Fruit fly (Drosophila melanogaster) whole organism, embryonic: ENCODE data around the gene CG11791.

ENCODE experiments used
- Bgb ChIP-seq: fragments of 200-800 bp; sonication (Bioruptor generic); IDR thresholded peaks from 2 replicates; pipeline ENCODE4 v1.3.6; 2022; ENCODE audit warnings: missing biosample characterization, missing genetic modification characterization; ENCODE audit not compliant: partially characterized antibody
- Bteb2 ChIP-seq: fragments of 200-800 bp; sonication (Bioruptor generic); optimal IDR thresholded peaks from 2 replicates; lab custom pipeline; 2016; ENCODE audit warnings: missing biosample characterization, missing genetic modification characterization
- CG10431 ChIP-seq: fragments of 200-800 bp; sonication (Bioruptor generic); optimal IDR thresholded peaks from 3 replicates; lab custom pipeline; 2018; ENCODE audit warnings: missing biosample characterization, mild to moderate bottlenecking, missing genetic modification characterization
- CG16779 ChIP-seq: fragments of 200-800 bp; sonication (Bioruptor generic); IDR thresholded peaks from 2 replicates; pipeline ENCODE4 v1.3.6; 2022; ENCODE audit warnings: missing biosample characterization, missing genetic modification characterization
- CG16815 ChIP-seq: fragments of 200-800 bp; sonication (Bioruptor generic); optimal IDR thresholded peaks from 3 replicates; lab custom pipeline; 2017; ENCODE audit warnings: missing biosample characterization, mild to moderate bottlenecking, missing genetic modification characterization
- CG17829 ChIP-seq: fragments of 200-800 bp; optimal IDR thresholded peaks from 2 replicates; lab custom pipeline; 2019; ENCODE audit warnings: missing biosample characterization, mild to moderate bottlenecking, missing genetic modification characterization, moderate library complexity
- CG31441 ChIP-seq: fragments of 200-800 bp; sonication (Bioruptor generic); IDR thresholded peaks from 2 replicates; pipeline ENCODE4 v1.3.6; 2022; ENCODE audit warnings: missing biosample characterization, missing genetic modification characterization
- CG3847 ChIP-seq: fragments of 200-800 bp; sonication (Bioruptor generic); IDR thresholded peaks from 2 replicates; pipeline ENCODE4 v1.3.6; 2022; ENCODE audit warnings: missing biosample characterization, missing genetic modification characterization
- CG5953 ChIP-seq: fragments of 200-800 bp; sonication (Bioruptor generic); IDR thresholded peaks from 2 replicates; pipeline ENCODE4 v1.3.6; 2022; ENCODE audit warnings: missing biosample characterization, missing genetic modification characterization
- CG7357 ChIP-seq: fragments of 200-800 bp; sonication (Bioruptor generic); IDR thresholded peaks from 3 replicates; pipeline ENCODE4 v1.3.6; 2022; ENCODE audit warnings: missing biosample characterization, missing genetic modification characterization
- CG7928 ChIP-seq: fragments of 200-800 bp; sonication (Bioruptor generic); optimal IDR thresholded peaks from 2 replicates; lab custom pipeline; 2017; ENCODE audit warnings: missing biosample characterization, mild to moderate bottlenecking, missing genetic modification characterization
- CG8281 ChIP-seq: fragments of 200-800 bp; sonication (Bioruptor generic); optimal IDR thresholded peaks from 2 replicates; lab custom pipeline; 2018; ENCODE audit warnings: missing biosample characterization, mild to moderate bottlenecking, missing genetic modification characterization, moderate library complexity
- CG8765 ChIP-seq: fragments of 200-800 bp; sonication (Bioruptor generic); IDR thresholded peaks from 2 replicates; pipeline ENCODE4 v1.3.6; 2022; ENCODE audit warnings: missing biosample characterization, missing genetic modification characterization
- D19A ChIP-seq: fragments of 200-800 bp; optimal IDR thresholded peaks from 3 replicates; lab custom pipeline; 2019; ENCODE audit warnings: missing biosample characterization, mild to moderate bottlenecking, missing genetic modification characterization, moderate library complexity
- Deaf1 ChIP-seq: fragments of 200-800 bp; optimal IDR thresholded peaks from 3 replicates; lab custom pipeline; 2019; ENCODE audit warnings: missing biosample characterization, mild to moderate bottlenecking, missing genetic modification characterization, moderate library complexity
- Dfd ChIP-seq, 2 experiments: fragments of >200 bp; optimal IDR thresholded peaks; 2 replicates each; lab custom pipeline; 2017; ENCODE audit warnings: missing biosample characterization in 2 of 2, missing genetic modification characterization in 2 of 2
- Ets65A ChIP-seq: fragments of 200-800 bp; sonication (Bioruptor generic); peaks from one replicate; lab custom pipeline; 2016; ENCODE audit warnings: missing biosample characterization, missing genetic modification characterization
- Hr3 ChIP-seq: fragments of 200-800 bp; sonication (Bioruptor generic); optimal IDR thresholded peaks from 3 replicates; lab custom pipeline; 2016; ENCODE audit warnings: missing biosample characterization, missing genetic modification characterization
- Hr39 ChIP-seq: fragments of >200 bp; optimal IDR thresholded peaks from 2 replicates; lab custom pipeline; 2017
- Hr78 ChIP-seq, 2 experiments: fragments of 200-800 bp in 1 of 2; fragments of >200 bp in 1 of 2; sonication (Bioruptor generic) in 1 of 2; optimal IDR thresholded peaks; 2 replicates each; lab custom pipeline; 2017 to 2019; ENCODE audit warnings: missing biosample characterization in 2 of 2, missing genetic modification characterization in 2 of 2, mild to moderate bottlenecking in 1 of 2, moderate library complexity in 1 of 2
- Lim3 ChIP-seq: fragments of 200-800 bp; sonication (Bioruptor generic); IDR thresholded peaks from 2 replicates; pipeline ENCODE4 v1.3.6; 2022; ENCODE audit warnings: missing biosample characterization, missing genetic modification characterization
- Lpt ChIP-seq: fragments of >200 bp; optimal IDR thresholded peaks from 2 replicates; lab custom pipeline; 2018; ENCODE audit warnings: missing biosample characterization, missing genetic modification characterization
- NK7.1 ChIP-seq: fragments of 200-800 bp; sonication (Bioruptor generic); optimal IDR thresholded peaks from 3 replicates; lab custom pipeline; 2016; ENCODE audit warnings: missing biosample characterization, missing genetic modification characterization
- Nf-YB ChIP-seq: fragments of 200-800 bp; sonication (Bioruptor generic); optimal IDR thresholded peaks from 3 replicates; lab custom pipeline; 2019; ENCODE audit warnings: missing biosample characterization, mild to moderate bottlenecking, missing genetic modification characterization, moderate library complexity
- Optix ChIP-seq: fragments of 200-800 bp; sonication (Bioruptor generic); IDR thresholded peaks from 3 replicates; pipeline ENCODE4 v1.3.6; 2022; ENCODE audit warnings: missing biosample characterization, missing genetic modification characterization
- Sox100B ChIP-seq: fragments of 200-800 bp; sonication (Bioruptor generic); optimal IDR thresholded peaks from 3 replicates; lab custom pipeline; 2018; ENCODE audit warnings: missing biosample characterization, mild to moderate bottlenecking, missing genetic modification characterization
- Sry-δ ChIP-seq: fragments of 200-800 bp; sonication (Bioruptor generic); optimal IDR thresholded peaks from 2 replicates; lab custom pipeline; 2016; ENCODE audit warnings: missing biosample characterization, missing genetic modification characterization
- Xrp1 ChIP-seq: fragments of 200-800 bp; sonication (Bioruptor generic); IDR thresholded peaks from 2 replicates; pipeline ENCODE4 v1.3.6; 2022; ENCODE audit warnings: missing biosample characterization, missing genetic modification characterization
- YL-1 ChIP-seq: fragments of 200-800 bp; sonication (Bioruptor generic); optimal IDR thresholded peaks from 3 replicates; lab custom pipeline; 2017; ENCODE audit warnings: missing biosample characterization, mild to moderate bottlenecking, missing genetic modification characterization
- ab ChIP-seq: fragments of 200-800 bp; sonication (Bioruptor generic); optimal IDR thresholded peaks from 2 replicates; lab custom pipeline; 2016; ENCODE audit warnings: missing biosample characterization, missing genetic modification characterization
- abd-A ChIP-seq: fragments of 200-800 bp; sonication (Bioruptor generic); optimal IDR thresholded peaks from 3 replicates; lab custom pipeline; 2019; ENCODE audit warnings: missing biosample characterization, mild to moderate bottlenecking, missing genetic modification characterization, moderate library complexity
- al ChIP-seq: fragments of 200-800 bp; sonication (Bioruptor generic); IDR thresholded peaks from 2 replicates; pipeline ENCODE4 v1.3.6; 2022; ENCODE audit warnings: missing biosample characterization, missing genetic modification characterization
- ase ChIP-seq: fragments of 200-800 bp; sonication (Bioruptor generic); IDR thresholded peaks from 3 replicates; pipeline ENCODE4 v1.3.6; 2022; ENCODE audit warnings: missing biosample characterization, missing genetic modification characterization
- bigmax ChIP-seq: fragments of 200-800 bp; sonication (Bioruptor generic); optimal IDR thresholded peaks from 2 replicates; lab custom pipeline; 2018; ENCODE audit warnings: missing biosample characterization, mild to moderate bottlenecking, missing genetic modification characterization
- crp ChIP-seq, 2 experiments: fragments of 200-800 bp; sonication (Bioruptor generic); optimal IDR thresholded peaks; 2 replicates in 1 of 2; 3 replicates in 1 of 2; lab custom pipeline; 2017; ENCODE audit warnings: missing biosample characterization in 2 of 2, missing genetic modification characterization in 2 of 2, mild to moderate bottlenecking in 1 of 2, moderate library complexity in 1 of 2
- eve ChIP-seq, 2 experiments: fragments of >200 bp; optimal IDR thresholded peaks; 2 replicates each; lab custom pipeline; 2017; ENCODE audit warnings: missing biosample characterization in 2 of 2, missing genetic modification characterization in 2 of 2
- fd64A ChIP-seq: fragments of 200-800 bp; sonication (Bioruptor generic); optimal IDR thresholded peaks from 3 replicates; lab custom pipeline; 2018; ENCODE audit warnings: missing biosample characterization, mild to moderate bottlenecking, missing genetic modification characterization
- fru ChIP-seq: fragments of >200 bp; optimal IDR thresholded peaks from 2 replicates; lab custom pipeline; 2017
- jigr1 ChIP-seq: fragments of 200-800 bp; sonication (Bioruptor generic); IDR thresholded peaks from 3 replicates; pipeline ENCODE4 v1.3.6; 2022; ENCODE audit warnings: missing biosample characterization, missing genetic modification characterization
- mirr ChIP-seq: fragments of 200-800 bp; sonication (Bioruptor generic); optimal IDR thresholded peaks from 3 replicates; lab custom pipeline; 2018; ENCODE audit warnings: missing biosample characterization, mild to moderate bottlenecking, missing genetic modification characterization
- onecut ChIP-seq: fragments of 200-800 bp; sonication (Bioruptor generic); IDR thresholded peaks from 2 replicates; pipeline ENCODE4 v1.3.6; 2022; ENCODE audit warnings: missing biosample characterization, missing genetic modification characterization
- pan ChIP-seq, 4 experiments: fragments of >200 bp in 3 of 4; fragments of 200-800 bp in 1 of 4; sonication (Bioruptor generic) in 1 of 4; optimal IDR thresholded peaks in 3 of 4; IDR thresholded peaks in 1 of 4; 2 replicates each; pipeline versions ENCODE4 v1.3.6 to Lab custom; 2017 to 2022; ENCODE audit warnings: missing biosample characterization in 2 of 4, missing genetic modification characterization in 2 of 4, mixed read lengths in 1 of 4
- pb ChIP-seq: fragments of 200-800 bp; sonication (Bioruptor generic); optimal IDR thresholded peaks from 3 replicates; lab custom pipeline; 2016; ENCODE audit warnings: missing biosample characterization, missing genetic modification characterization
- row ChIP-seq: fragments of 200-800 bp; sonication (Bioruptor generic); IDR thresholded peaks from 3 replicates; pipeline ENCODE4 v1.3.6; 2022; ENCODE audit warnings: missing biosample characterization, missing genetic modification characterization
- sc ChIP-seq, 3 experiments: fragments of >200 bp in 2 of 3; fragments of 200-800 bp in 1 of 3; sonication (Bioruptor generic) in 1 of 3; optimal IDR thresholded peaks; 2 replicates in 2 of 3; 3 replicates in 1 of 3; lab custom pipeline; 2017; ENCODE audit warnings: mild to moderate bottlenecking in 1 of 3, missing biosample characterization in 1 of 3, missing genetic modification characterization in 1 of 3, missing genetic modification reagents in 1 of 3
- unpg ChIP-seq: fragments of 200-800 bp; sonication (Bioruptor generic); optimal IDR thresholded peaks from 3 replicates; lab custom pipeline; 2018; ENCODE audit warnings: missing biosample characterization, mild to moderate bottlenecking, missing genetic modification characterization, moderate library complexity
- vnd ChIP-seq: fragments of 200-800 bp; sonication (Bioruptor generic); IDR thresholded peaks from 3 replicates; pipeline ENCODE4 v1.3.6; 2022; ENCODE audit warnings: missing biosample characterization, missing genetic modification characterization; ENCODE audit not compliant: partially characterized antibody

The CG11791 gene

dm6 chr3R:25049742-25050517 lies 514 bp downstream of the CG11791 start (continued):
- TF ChIP-seq mirr (GFP tag; lab: Kevin White, UChicago) (peak; percentile 93), Sox100B (GFP tag; lab: Kevin White, UChicago) (no peak), CG16815 (GFP tag; lab: Kevin White, UChicago) (no peak), CG17829 (peak; percentile 45), Sry-δ (GFP tag; lab: Kevin White, UChicago) (peak; percentile 46), D19A (tag; lab: Kevin White, UChicago) (no peak), Nf-YB (GFP tag; lab: Kevin White, UChicago) (peak; percentile 85), Dfd (GFP tag; optimal IDR thresholded peaks at IDR 0.05; lab: Kevin White, UChicago) (no peak), vnd (GFP tag; lab: Robert Waterston, UW) (no peak), NK7.1 (no peak), CG3847 (GFP tag; lab: Robert Waterston, UW) (no peak), row (no peak), CG7928 (GFP tag; lab: Kevin White, UChicago) (no peak), CG7357 (GFP tag; lab: Robert Waterston, UW) (no peak), ase (GFP tag; lab: Robert Waterston, UW) (no peak), al (GFP tag; lab: Robert Waterston, UW) (no peak), CG16779 (GFP tag; lab: Robert Waterston, UW) (no peak), CG8281 (tag; lab: Kevin White, UChicago) (no peak), jigr1 (GFP tag; lab: Robert Waterston, UW) (no peak), Bgb (GFP tag; lab: Robert Waterston, UW) (no peak), YL-1 (no peak), CG5953 (GFP tag; lab: Robert Waterston, UW) (no peak), fd64A (GFP tag; lab: Kevin White, UChicago) (no peak), sc (optimal IDR thresholded peaks at IDR 0.05; lab: Kevin White, UChicago) (no peak), sc (GFP tag; optimal IDR thresholded peaks at IDR 0.05; lab: Kevin White, UChicago) (no peak), Hr78 (GFP tag; optimal IDR thresholded peaks at IDR 0.05; lab: Kevin White, UChicago) (no peak), Xrp1 (GFP tag; lab: Robert Waterston, UW) (no peak), unpg (GFP tag; lab: Kevin White, UChicago) (no peak), pan (optimal IDR thresholded peaks at IDR 0.05; lab: Kevin White, UChicago) (no peak), pan (GFP tag; optimal IDR thresholded peaks at IDR 0.05 in 1 of 2, IDR thresholded peaks at IDR 0.05 in 1 of 2) (no peak), pb (GFP tag; lab: Kevin White, UChicago) (no peak), CG31441 (GFP tag; lab: Robert Waterston, UW) (no peak), Lpt (GFP tag; lab: Kevin White, UChicago) (no peak), Lim3 (GFP tag; lab: Robert Waterston, UW) (no peak)

- TF ChIP-seq Deaf1 (tag; lab: Kevin White, UChicago) (no peak), Optix (GFP tag; lab: Robert Waterston, UW) (no peak), onecut (peak; percentile 96), eve (GFP tag; optimal IDR thresholded peaks at IDR 0.05; lab: Kevin White, UChicago) (peak in 1 of 2 experiments; percentile 87), bigmax (GFP tag; lab: Kevin White, UChicago) (peak; percentile 39), CG8765 (GFP tag; lab: Robert Waterston, UW) (no peak), Hr3 (GFP tag; lab: Kevin White, UChicago) (no peak), crp (GFP tag; optimal IDR thresholded peaks at IDR 0.05; lab: Kevin White, UChicago) (no peak), Hr39 (lab: Kevin White, UChicago) (no peak), fru (lab: Kevin White, UChicago) (no peak), ab (peak; percentile 4), Bteb2 (GFP tag; lab: Kevin White, UChicago) (no peak), abd-A (tag; lab: Kevin White, UChicago) (no peak), Ets65A (GFP tag; lab: Kevin White, UChicago) (peak; percentile 55), CG10431 (GFP tag; lab: Kevin White, UChicago) (peak; percentile 10)
Observed at dm6 chr3R:25050649-25051048, 1.2 kb downstream of the CG11791 start.
